Fruit fly (Drosophila melanogaster) whole organism, wandering third instar larva: ENCODE results near the gene nkd.

Experiments
- Abd-B ChIP-seq: fragments of >200 bp; optimal IDR thresholded peaks from 2 replicates; lab custom pipeline; 2017; ENCODE audit warnings: missing biosample characterization, missing genetic modification characterization
- Dif ChIP-seq: fragments of 200-275, 200-300 bp; sonication (Bioruptor generic); optimal IDR thresholded peaks from 2 replicates; lab custom pipeline; 2018; ENCODE audit warnings: missing biosample characterization, missing genetic modification characterization; ENCODE audit not compliant: partially characterized antibody
- HLH106 ChIP-seq: fragments of 200-800 bp; optimal IDR thresholded peaks from 3 replicates; lab custom pipeline; 2019; ENCODE audit warnings: missing biosample characterization, mild to moderate bottlenecking, missing genetic modification characterization, moderate library complexity
- Hnf4 ChIP-seq: fragments of 200-800 bp; sonication (Bioruptor generic); optimal IDR thresholded peaks from 2 replicates; lab custom pipeline; 2016; ENCODE audit warnings: missing biosample characterization, mild to moderate bottlenecking, missing genetic modification characterization
- Hr78 ChIP-seq: fragments of >200 bp; optimal IDR thresholded peaks from 2 replicates; lab custom pipeline; 2017; ENCODE audit warnings: missing biosample characterization, missing genetic modification characterization
- Hr83 ChIP-seq: fragments of 200-300 bp; sonication (Bioruptor generic); optimal IDR thresholded peaks from 2 replicates; lab custom pipeline; 2016; ENCODE audit warnings: missing biosample characterization, mild to moderate bottlenecking, missing genetic modification characterization, moderate library complexity; ENCODE audit not compliant: poor library complexity, severe bottlenecking
- Mio ChIP-seq: sonication (Bioruptor generic); optimal IDR thresholded peaks from 2 replicates; lab custom pipeline; 2016; ENCODE audit warnings: missing biosample characterization, missing genetic modification characterization
- Myc ChIP-seq: fragments of >200 bp; optimal IDR thresholded peaks from 2 replicates; lab custom pipeline; 2017
- N ChIP-seq: fragments of >200 bp; optimal IDR thresholded peaks from 2 replicates; lab custom pipeline; 2018; ENCODE audit warnings: missing biosample characterization, missing external identifiers, missing genetic modification characterization
- OdsH ChIP-seq: fragments of 200-800 bp; sonication (Bioruptor generic); optimal IDR thresholded peaks from 2 replicates; lab custom pipeline; 2016; ENCODE audit warnings: missing biosample characterization, mild to moderate bottlenecking, missing genetic modification characterization
- Rel ChIP-seq, 2 experiments: fragments of 200-800 bp; sonication (Bioruptor generic) in 1 of 2; optimal IDR thresholded peaks; 2 replicates in 1 of 2; 3 replicates in 1 of 2; lab custom pipeline; 2016 to 2019; ENCODE audit warnings: mild to moderate bottlenecking in 2 of 2, missing biosample characterization in 2 of 2, missing genetic modification characterization in 2 of 2, moderate library complexity in 1 of 2
- Sp1 ChIP-seq: fragments of 200-800 bp; sonication (Bioruptor generic); optimal IDR thresholded peaks from 3 replicates; lab custom pipeline; 2019; ENCODE audit warnings: missing biosample characterization, mild to moderate bottlenecking, missing genetic modification characterization, moderate library complexity
- br ChIP-seq: fragments of 200-800 bp; sonication (Bioruptor generic); optimal IDR thresholded peaks from 2 replicates; lab custom pipeline; 2016; ENCODE audit warnings: missing biosample characterization, missing genetic modification characterization
- brk ChIP-seq: fragments of 200-800 bp; sonication (Bioruptor generic); optimal IDR thresholded peaks from 2 replicates; lab custom pipeline; 2016; ENCODE audit warnings: missing biosample characterization, mild to moderate bottlenecking, missing genetic modification characterization
- dl ChIP-seq, 2 experiments: fragments of 175-275, 200-275 bp in 1 of 2; fragments of 200-275 bp in 1 of 2; sonication (Bioruptor generic); optimal IDR thresholded peaks; lab custom pipeline; 2018; ENCODE audit warnings: mild to moderate bottlenecking in 2 of 2, missing biosample characterization in 2 of 2, missing genetic modification characterization in 2 of 2, moderate library complexity in 2 of 2; ENCODE audit not compliant: partially characterized antibody in 2 of 2, insufficient read depth in 1 of 2
- dsf ChIP-seq: sonication (Bioruptor generic); optimal IDR thresholded peaks from 2 replicates; lab custom pipeline; 2016; ENCODE audit warnings: missing biosample characterization, missing genetic modification characterization, borderline replicate concordance
- ey ChIP-seq: fragments of 200-800 bp; sonication (Bioruptor generic); optimal IDR thresholded peaks from 2 replicates; lab custom pipeline; 2016; ENCODE audit warnings: missing biosample characterization, missing genetic modification characterization
- foxo ChIP-seq, 2 experiments: fragments of 200-800 bp; sonication (Bioruptor generic); optimal IDR thresholded peaks; 2 replicates in 1 of 2; 3 replicates in 1 of 2; lab custom pipeline; 2016 to 2017; ENCODE audit warnings: missing biosample characterization in 2 of 2, missing genetic modification characterization in 2 of 2
- fru ChIP-seq: fragments of 200-800 bp; sonication (Bioruptor generic); optimal IDR thresholded peaks from 3 replicates; lab custom pipeline; 2016; ENCODE audit warnings: missing biosample characterization, mild to moderate bottlenecking, missing genetic modification characterization
- h ChIP-seq: fragments of 200-800 bp; sonication (Bioruptor generic); optimal IDR thresholded peaks from 3 replicates; lab custom pipeline; 2016; ENCODE audit warnings: missing biosample characterization, mild to moderate bottlenecking, missing genetic modification characterization
- lola ChIP-seq: fragments of >200 bp; optimal IDR thresholded peaks from 2 replicates; lab custom pipeline; 2017; ENCODE audit warnings: missing biosample characterization, missing genetic modification characterization
- pan ChIP-seq: fragments of >200 bp; optimal IDR thresholded peaks from 2 replicates; lab custom pipeline; 2017
- psq ChIP-seq: fragments of 200-800 bp; sonication (Bioruptor generic); optimal IDR thresholded peaks from 3 replicates; lab custom pipeline; 2017; ENCODE audit warnings: missing biosample characterization, mild to moderate bottlenecking, missing genetic modification characterization, moderate library complexity
- sage ChIP-seq: fragments of 200-800 bp; sonication (Bioruptor generic); optimal IDR thresholded peaks from 2 replicates; lab custom pipeline; 2016; ENCODE audit warnings: missing biosample characterization, mild to moderate bottlenecking, missing genetic modification characterization
- tai ChIP-seq: sonication (Bioruptor generic); optimal IDR thresholded peaks from 2 replicates; lab custom pipeline; 2016; ENCODE audit warnings: missing biosample characterization, missing genetic modification characterization
- usp ChIP-seq: fragments of >200 bp; optimal IDR thresholded peaks from 2 replicates; lab custom pipeline; 2017; ENCODE audit warnings: missing biosample characterization, missing genetic modification characterization
- woc ChIP-seq: sonication (Bioruptor generic); optimal IDR thresholded peaks from 2 replicates; lab custom pipeline; 2016; ENCODE audit warnings: missing biosample characterization, mild to moderate bottlenecking, missing genetic modification characterization

The nkd gene

dm6 chr3L:18968193-18968969 is 76.9 kb downstream of the nkd start:
- TF ChIP-seq Myc (lab: Kevin White, UChicago) = peak; percentile 3
- TF ChIP-seq Hnf4 (GFP tag; lab: Kevin White, UChicago) = no peak
- no peak for TF ChIP-seq Sp1
- no peak for TF ChIP-seq ey (GFP tag; lab: Kevin White, UChicago)
- TF ChIP-seq tai (GFP tag; lab: Kevin White, UChicago) = no peak
- TF ChIP-seq Rel (GFP tag; optimal IDR thresholded peaks at IDR 0.05; lab: Kevin White, UChicago) = no peak
- TF ChIP-seq Rel (tag; optimal IDR thresholded peaks at IDR 0.05; lab: Kevin White, UChicago) = no peak
- TF ChIP-seq br (GFP tag; lab: Kevin White, UChicago) = no peak
- TF ChIP-seq dsf = no peak

dm6 chr3L:18957032-18957431 is 88.2 kb downstream of the nkd start:
- TF ChIP-seq pan = peak; percentile 3
- no peak for TF ChIP-seq fru (GFP tag; lab: Kevin White, UChicago)
- TF ChIP-seq Hr83 = no peak
- peak; percentile 66 for TF ChIP-seq Myc (lab: Kevin White, UChicago)
- no peak for TF ChIP-seq ey (GFP tag; lab: Kevin White, UChicago)
- TF ChIP-seq lola (GFP tag; lab: Kevin White, UChicago) = no peak
- no peak for TF ChIP-seq dl (GFP tag; optimal IDR thresholded peaks at IDR 0.05; lab: Kevin White, UChicago; ENCODE audit: insufficient read depth in 1 of 2, partially characterized antibody in 2 of 2)
- no peak for TF ChIP-seq usp (GFP tag; lab: Kevin White, UChicago)
- no peak for TF ChIP-seq tai (GFP tag; lab: Kevin White, UChicago)
- no peak for TF ChIP-seq Hr78 (GFP tag; lab: Kevin White, UChicago)
- TF ChIP-seq N (GFP tag; lab: Kevin White, UChicago) = peak; percentile 79
- no peak for TF ChIP-seq Rel (GFP tag; optimal IDR thresholded peaks at IDR 0.05; lab: Kevin White, UChicago)
- no peak for TF ChIP-seq Rel (tag; optimal IDR thresholded peaks at IDR 0.05; lab: Kevin White, UChicago)
- no peak for TF ChIP-seq Dif
- no peak for TF ChIP-seq sage
- no peak for TF ChIP-seq Hnf4 (GFP tag; lab: Kevin White, UChicago)
- TF ChIP-seq foxo (GFP tag; optimal IDR thresholded peaks at IDR 0.05; lab: Kevin White, UChicago) = no peak
- TF ChIP-seq brk = no peak
- no peak for TF ChIP-seq h
- TF ChIP-seq HLH106 (tag; lab: Kevin White, UChicago) = no peak
- no peak for TF ChIP-seq Abd-B (GFP tag; lab: Kevin White, UChicago)
- no peak for TF ChIP-seq dsf
- TF ChIP-seq psq (GFP tag; lab: Kevin White, UChicago) = no peak
- no peak for TF ChIP-seq Mio (GFP tag; lab: Kevin White, UChicago)
- no peak for TF ChIP-seq woc (GFP tag; lab: Kevin White, UChicago)
- no peak for TF ChIP-seq br (GFP tag; lab: Kevin White, UChicago)
- no peak for TF ChIP-seq OdsH
